Worm (Caenorhabditis elegans) whole organism, young adult: ENCODE data around the gene R08B4.3.
A peak's percentile ranks its signal among the peaks of the same experiment; 100 is the strongest.

Source experiments
- B0336.3 ChIP-seq: fragments of 200-800 bp; sonication (Bioruptor generic); IDR thresholded peaks from 2 replicates; pipeline ENCODE4 v1.3.6; 2022; ENCODE audit warnings: missing genetic modification characterization, missing compliant biosample characterization
- F33H1.4 ChIP-seq: fragments of 200-800 bp; sonication (Bioruptor generic); IDR thresholded peaks from 2 replicates; pipeline ENCODE4 v1.3.6; 2022; ENCODE audit warnings: missing genetic modification reagents, missing genetic modification characterization, missing compliant biosample characterization
- F49E8.2 ChIP-seq: sonication (generic microtip); optimal IDR thresholded peaks from 3 replicates; lab custom pipeline; 2017; ENCODE audit warnings: missing genetic modification characterization, mild to moderate bottlenecking, missing compliant biosample characterization, antibody characterized with exemption, moderate library complexity; ENCODE audit not compliant: insufficient read depth
- F57C9.4 ChIP-seq: sonication (generic microtip); optimal IDR thresholded peaks from 2 replicates; lab custom pipeline; 2017; ENCODE audit warnings: mild to moderate bottlenecking, missing genetic modification characterization, missing compliant biosample characterization
- K12H6.12 ChIP-seq: fragments of 200-800 bp; sonication (Bioruptor generic); optimal IDR thresholded peaks from 2 replicates; lab custom pipeline; 2018; ENCODE audit warnings: mild to moderate bottlenecking, missing genetic modification characterization, missing compliant biosample characterization
- T26A5.8 ChIP-seq: sonication (generic microtip); optimal IDR thresholded peaks from 2 replicates; lab custom pipeline; 2016; ENCODE audit warnings: missing genetic modification characterization, missing compliant biosample characterization
- Y53F4B.3 ChIP-seq: fragments of 200-800 bp; sonication (Bioruptor generic); IDR thresholded peaks from 2 replicates; pipeline ENCODE4 v1.3.6; 2022; ENCODE audit warnings: missing genetic modification reagents, missing genetic modification characterization, missing compliant biosample characterization
- Y56A3A.18 ChIP-seq: fragments of 200-800 bp; sonication (Bioruptor generic); IDR thresholded peaks from 2 replicates; pipeline ENCODE4 v1.3.6; 2022; ENCODE audit warnings: missing genetic modification reagents, missing genetic modification characterization, missing compliant biosample characterization
- Y67H2A.10 ChIP-seq: fragments of 200-800 bp; sonication (Bioruptor generic); conservative IDR thresholded peaks from 2 replicates; pipeline ENCODE4 v1.3.6; 2022; ENCODE audit warnings: missing genetic modification reagents, missing genetic modification characterization, missing compliant biosample characterization
- Y79H2A.3 ChIP-seq: fragments of 200-800 bp; sonication (Bioruptor generic); conservative IDR thresholded peaks from 2 replicates; pipeline ENCODE4 v1.3.6; 2022; ENCODE audit warnings: missing genetic modification reagents, missing genetic modification characterization, missing compliant biosample characterization
- ZK185.1 ChIP-seq: sonication (generic microtip); optimal IDR thresholded peaks from 2 replicates; lab custom pipeline; 2016; ENCODE audit warnings: mild to moderate bottlenecking, missing genetic modification characterization, missing compliant biosample characterization; ENCODE audit not compliant: poor library complexity, severe bottlenecking
- ama-1 ChIP-seq, 3 experiments: fragments of 150-350 bp in 1 of 3; sonication (generic microtip) in 2 of 3; optimal IDR thresholded peaks; 2 replicates each; lab custom pipeline; 2014 to 2018; ENCODE audit warnings: missing biosample characterization in 2 of 3, missing genetic modification characterization in 2 of 3, missing genetic modification reagents in 2 of 3
- aptf-3 ChIP-seq: fragments of 200-800 bp; sonication (Bioruptor generic); IDR thresholded peaks from 2 replicates; pipeline ENCODE4 v1.3.6; 2022; ENCODE audit warnings: missing genetic modification characterization, missing compliant biosample characterization
- attf-5 ChIP-seq: fragments of 200-800 bp; sonication (Bioruptor generic); optimal IDR thresholded peaks from 2 replicates; lab custom pipeline; 2018; ENCODE audit warnings: mild to moderate bottlenecking, missing genetic modification characterization, missing compliant biosample characterization
- attf-6 ChIP-seq: fragments of 200-800 bp; sonication (Bioruptor generic); IDR thresholded peaks from 2 replicates; pipeline ENCODE4 v1.3.6; 2022; ENCODE audit warnings: missing genetic modification reagents, missing genetic modification characterization, missing compliant biosample characterization
- bed-1 ChIP-seq: fragments of 200-800 bp; sonication (Bioruptor generic); IDR thresholded peaks from 2 replicates; pipeline ENCODE4 v1.3.6; 2022; ENCODE audit warnings: missing genetic modification reagents, missing genetic modification characterization, missing compliant biosample characterization
- cebp-2 ChIP-seq: fragments of 200-800 bp; sonication (Bioruptor generic); IDR thresholded peaks from 2 replicates; pipeline ENCODE4 v1.3.6; 2022; ENCODE audit warnings: missing genetic modification characterization, missing compliant biosample characterization
- ceh-40 ChIP-seq: fragments of 200-800 bp; sonication (Bioruptor generic); IDR thresholded peaks from 2 replicates; pipeline ENCODE4 v1.3.6; 2022; ENCODE audit warnings: missing genetic modification characterization, missing compliant biosample characterization
- ceh-58 ChIP-seq: fragments of 200-800 bp; sonication (Bioruptor generic); IDR thresholded peaks from 2 replicates; pipeline ENCODE4 v1.3.6; 2022; ENCODE audit warnings: missing genetic modification characterization, missing compliant biosample characterization
- ceh-91 ChIP-seq: fragments of 200-800 bp; sonication (Bioruptor generic); IDR thresholded peaks from 2 replicates; pipeline ENCODE4 v1.3.6; 2022; ENCODE audit warnings: missing genetic modification reagents, missing genetic modification characterization, missing compliant biosample characterization
- die-1 ChIP-seq: sonication (generic microtip); optimal IDR thresholded peaks from 2 replicates; lab custom pipeline; 2016; ENCODE audit warnings: missing genotype, mild to moderate bottlenecking, missing genetic modification characterization, missing compliant biosample characterization
- egrh-3 ChIP-seq: fragments of 200-800 bp; sonication (Bioruptor generic); IDR thresholded peaks from 2 replicates; pipeline ENCODE4 v1.3.6; 2022; ENCODE audit warnings: missing genetic modification reagents, missing genetic modification characterization, missing compliant biosample characterization
- ekl-4 ChIP-seq: fragments of 200-800 bp; sonication (Bioruptor generic); IDR thresholded peaks from 2 replicates; pipeline ENCODE4 v1.3.6; 2022; ENCODE audit warnings: missing genetic modification reagents, missing genetic modification characterization, missing compliant biosample characterization
- gei-17 ChIP-seq: fragments of 200-800 bp; sonication (Bioruptor generic); optimal IDR thresholded peaks from 2 replicates; lab custom pipeline; 2018; ENCODE audit warnings: mild to moderate bottlenecking, missing genetic modification characterization, missing compliant biosample characterization
- hlh-12 ChIP-seq: sonication (generic microtip); optimal IDR thresholded peaks from 2 replicates; lab custom pipeline; 2016; ENCODE audit warnings: missing genetic modification characterization, missing compliant biosample characterization
- hlh-26 ChIP-seq: fragments of 200-800 bp; sonication (Bioruptor generic); conservative IDR thresholded peaks from 2 replicates; pipeline ENCODE4 v1.3.6; 2022; ENCODE audit warnings: missing genetic modification reagents, missing genetic modification characterization, missing compliant biosample characterization
- hmg-20 ChIP-seq: fragments of 200-800 bp; sonication (Bioruptor generic); IDR thresholded peaks from 2 replicates; pipeline ENCODE4 v1.3.6; 2022; ENCODE audit warnings: missing genetic modification reagents, missing genetic modification characterization, missing compliant biosample characterization
- hrde-1 ChIP-seq: sonication (generic microtip); optimal IDR thresholded peaks from 2 replicates; lab custom pipeline; 2016; ENCODE audit warnings: missing genetic modification characterization, mild to moderate bottlenecking, missing compliant biosample characterization, moderate library complexity, missing genotype, missing genetic modification reagents, borderline replicate concordance
- lin-26 ChIP-seq: fragments of 200-800 bp; sonication (Bioruptor generic); IDR thresholded peaks from 2 replicates; pipeline ENCODE4 v1.3.6; 2022; ENCODE audit warnings: missing genetic modification reagents, missing genetic modification characterization, missing compliant biosample characterization
- lin-35 ChIP-seq, 3 experiments: fragments of 150-350 bp in 2 of 3; sonication (generic microtip) in 1 of 3; optimal IDR thresholded peaks; 2 replicates each; lab custom pipeline; 2014 to 2018; ENCODE audit warnings: missing biosample characterization in 3 of 3, missing genetic modification characterization in 3 of 3, missing genetic modification reagents in 3 of 3
- lin-54 ChIP-seq: fragments of 200-800 bp; sonication (Bioruptor generic); optimal IDR thresholded peaks from 2 replicates; lab custom pipeline; 2018; ENCODE audit warnings: mild to moderate bottlenecking, missing genetic modification characterization, missing compliant biosample characterization
- nfyb-1 ChIP-seq: fragments of 200-800 bp; sonication (Bioruptor generic); IDR thresholded peaks from 2 replicates; pipeline ENCODE4 v1.3.6; 2022; ENCODE audit warnings: missing genetic modification reagents, missing genetic modification characterization, missing compliant biosample characterization
- nhr-179 ChIP-seq: sonication (generic microtip); optimal IDR thresholded peaks from 2 replicates; lab custom pipeline; 2016; ENCODE audit warnings: mild to moderate bottlenecking, missing genetic modification characterization, missing compliant biosample characterization
- pbrm-1 ChIP-seq: fragments of 200-800 bp; sonication (Bioruptor generic); IDR thresholded peaks from 2 replicates; pipeline ENCODE4 v1.3.6; 2022; ENCODE audit warnings: missing genetic modification reagents, missing genetic modification characterization, missing compliant biosample characterization
- pha-4 ChIP-seq: fragments of 150-350 bp; sonication (generic microtip); optimal IDR thresholded peaks from 2 replicates; lab custom pipeline; 2014; ENCODE audit warnings: missing biosample characterization, missing genetic modification reagents, missing genetic modification characterization
- rpc-1 ChIP-seq, 2 experiments: fragments of 150-350 bp in 1 of 2; sonication (generic microtip) in 1 of 2; optimal IDR thresholded peaks; 2 replicates each; lab custom pipeline; 2014 to 2018; ENCODE audit warnings: missing biosample characterization in 1 of 2, missing genetic modification characterization in 1 of 2, missing genetic modification reagents in 1 of 2, missing genotype in 1 of 2
- snpc-1.3 ChIP-seq: sonication (generic microtip); optimal IDR thresholded peaks from 2 replicates; lab custom pipeline; 2017; ENCODE audit warnings: missing genetic modification characterization, mild to moderate bottlenecking, missing compliant biosample characterization, antibody characterized with exemption, moderate library complexity, missing genotype, missing genetic modification reagents; ENCODE audit not compliant: insufficient read depth
- snpc-4 ChIP-seq, 5 experiments: fragments of 150-350 bp in 1 of 5; sonication (generic microtip) in 4 of 5; optimal IDR thresholded peaks; 2 replicates each; lab custom pipeline; 2014 to 2018; ENCODE audit warnings: missing genetic modification characterization in 5 of 5, missing biosample characterization in 3 of 5, antibody characterized with exemption in 2 of 5, mild to moderate bottlenecking in 2 of 5, missing compliant biosample characterization in 2 of 5, missing genotype in 2 of 5, moderate library complexity in 2 of 5, missing genetic modification reagents in 1 of 5
- unc-62 ChIP-seq: fragments of 150-350 bp; optimal IDR thresholded peaks from 2 replicates; lab custom pipeline; 2014; ENCODE audit warnings: missing biosample characterization, missing genetic modification reagents, missing genetic modification characterization
- xnd-1 ChIP-seq: sonication (generic microtip); optimal IDR thresholded peaks from 2 replicates; lab custom pipeline; 2016; ENCODE audit warnings: missing genotype, missing genetic modification reagents, missing genetic modification characterization, missing compliant biosample characterization
- zim-3 ChIP-seq: sonication (generic microtip); optimal IDR thresholded peaks from 2 replicates; lab custom pipeline; 2017; ENCODE audit warnings: mild to moderate bottlenecking, missing genetic modification characterization, moderate library complexity, missing compliant biosample characterization
- ztf-25 ChIP-seq: fragments of 200-800 bp; sonication (Bioruptor generic); IDR thresholded peaks from 2 replicates; pipeline ENCODE4 v1.3.6; 2022; ENCODE audit warnings: missing genetic modification reagents, missing genetic modification characterization, missing compliant biosample characterization
- ztf-28 ChIP-seq: fragments of 200-800 bp; sonication (Bioruptor generic); IDR thresholded peaks from 2 replicates; pipeline ENCODE4 v1.3.6; 2022; ENCODE audit warnings: missing genetic modification reagents, missing genetic modification characterization, missing compliant biosample characterization
- ztf-6 ChIP-seq: fragments of 200-800 bp; sonication (Bioruptor generic); IDR thresholded peaks from 2 replicates; pipeline ENCODE4 v1.3.6; 2022; ENCODE audit warnings: missing genetic modification reagents, missing genetic modification characterization, missing compliant biosample characterization

R08B4.3 gene

ce11 chrX:11095480-11095879 is 25.3 kb downstream of the R08B4.3 start (continued):
- TF ChIP-seq nfyb-1 (GFP tag; lab: Robert Waterston, UW) (peak; percentile 80; the same call in 1 of the 2 replicates), nhr-179 (peak; percentile 46), lin-35 (GFP tag; optimal IDR thresholded peaks at IDR 0.05; lab: Kevin White, UChicago) (peak in 1 of 3 experiments; percentile 75), xnd-1 (tag; lab: Kevin White, UChicago) (no peak), B0336.3 (GFP tag; lab: Robert Waterston, UW) (peak; percentile 77; the same call in 1 of the 2 replicates), hlh-12 (tag; lab: Kevin White, UChicago) (no peak), unc-62 (GFP tag; lab: Kevin White, UChicago) (no peak), F33H1.4 (GFP tag; lab: Robert Waterston, UW) (0 out of 2 replicates have a peak, but pooled peaks have one; percentile 22), F49E8.2 (tag; lab: Kevin White, UChicago) (peak; percentile 13), pbrm-1 (GFP tag; lab: Robert Waterston, UW) (peak; percentile 95), lin-54 (GFP tag; lab: Kevin White, UChicago) (peak; percentile 72), ceh-91 (peak; percentile 25; the same call in 1 of the 2 replicates), egrh-3 (GFP tag; lab: Robert Waterston, UW) (peak; percentile 66), attf-5 (GFP tag; lab: Kevin White, UChicago) (peak; percentile 63), hrde-1 (tag; lab: Kevin White, UChicago) (peak; percentile 69), T26A5.8 (tag; lab: Kevin White, UChicago) (no peak), ceh-40 (GFP tag; lab: Robert Waterston, UW) (no peak), ztf-28 (0 out of 2 replicates have a peak, but pooled peaks have one; percentile 17), snpc-1.3 (tag; lab: Kevin White, UChicago) (peak; percentile 21), bed-1 (GFP tag; lab: Robert Waterston, UW) (0 out of 2 replicates have a peak, but pooled peaks have one; percentile 76), ztf-25 (GFP tag; lab: Robert Waterston, UW) (peak; percentile 88; the same call in 1 of the 2 replicates), pha-4 (tag; lab: Kevin White, UChicago) (no peak), zim-3 (tag; lab: Kevin White, UChicago) (peak; percentile 39), attf-6 (GFP tag; lab: Robert Waterston, UW) (peak; percentile 51; the same call in 1 of the 2 replicates), Y79H2A.3 (GFP tag; lab: Robert Waterston, UW) (no peak), ceh-58 (GFP tag; lab: Robert Waterston, UW) (0 out of 2 replicates have a peak, but pooled peaks have one; percentile 75), lin-26 (peak; percentile 83), hmg-20 (GFP tag; lab: Robert Waterston, UW) (peak; percentile 88), hlh-26 (no peak), snpc-4 (GFP tag; optimal IDR thresholded peaks at IDR 0.05; lab: Kevin White, UChicago) (peak; percentile 58), snpc-4 (tag; optimal IDR thresholded peaks at IDR 0.05; lab: Kevin White, UChicago) (peak in 2 of 4 experiments; percentile 66 to 81), cebp-2 (GFP tag; lab: Robert Waterston, UW) (no peak), rpc-1 (optimal IDR thresholded peaks at IDR 0.05; lab: Kevin White, UChicago) (peak; percentile 84), rpc-1 (tag; optimal IDR thresholded peaks at IDR 0.05; lab: Kevin White, UChicago) (peak; percentile 84), ama-1 (optimal IDR thresholded peaks at IDR 0.05; lab: Kevin White, UChicago) (no peak), ama-1 (GFP tag; optimal IDR thresholded peaks at IDR 0.05; lab: Kevin White, UChicago) (peak; percentile 54 to 78)
- TF ChIP-seq, all 124 proteins: peak for 89

ce11 chrX:11093985-11094593 is 26.7 kb downstream of the R08B4.3 start:
- TF ChIP-seq die-1 (tag; lab: Kevin White, UChicago) (peak; percentile 74), ztf-6 (GFP tag; lab: Robert Waterston, UW) (peak; percentile 92), gei-17 (GFP tag; lab: Kevin White, UChicago) (peak; percentile 99), egrh-3 (GFP tag; lab: Robert Waterston, UW) (no peak; the same call in none of the 2 replicates), ZK185.1 (tag; lab: Kevin White, UChicago) (peak; percentile 99), Y53F4B.3 (GFP tag; lab: Robert Waterston, UW) (no peak), K12H6.12 (tag; lab: Kevin White, UChicago) (peak; percentile 99), cebp-2 (GFP tag; lab: Robert Waterston, UW) (peak; percentile 99), aptf-3 (GFP tag; lab: Robert Waterston, UW) (0 out of 2 replicates have a peak, but pooled peaks have one; percentile 27), Y67H2A.10 (0 out of 2 replicates have a peak, but pooled peaks have one; percentile 20), ekl-4 (GFP tag; lab: Robert Waterston, UW) (peak; percentile 95), hlh-26 (no peak), ceh-91 (peak; percentile 28; the same call in 1 of the 2 replicates), lin-35 (GFP tag; optimal IDR thresholded peaks at IDR 0.05; lab: Kevin White, UChicago) (peak in 2 of 3 experiments; percentile 95 to 99), Y56A3A.18 (peak; percentile 100), F57C9.4 (tag; lab: Kevin White, UChicago) (peak; percentile 89)
